Worm (Caenorhabditis elegans) whole organism, L1 larva: Measurements from ENCODE around the gene F40A3.2.

ENCODE experiments used
- C04F5.9 ChIP-seq: sonication (generic microtip); optimal IDR thresholded peaks from 2 replicates; lab custom pipeline; 2016; ENCODE audit warnings: missing genetic modification characterization, missing compliant biosample characterization
- C16A3.4 ChIP-seq: fragments of 150-350 bp; optimal IDR thresholded peaks from 2 replicates; lab custom pipeline; 2014; ENCODE audit warnings: missing biosample characterization, missing genetic modification characterization
- aha-1 ChIP-seq: fragments of 150-350 bp; optimal IDR thresholded peaks from 2 replicates; lab custom pipeline; 2014; ENCODE audit warnings: missing biosample characterization, missing genetic modification characterization
- alr-1 ChIP-seq: fragments of 200-800 bp; sonication (Bioruptor generic); optimal IDR thresholded peaks from 2 replicates; lab custom pipeline; 2018; ENCODE audit warnings: borderline replicate concordance, mild to moderate bottlenecking, missing genetic modification characterization, missing compliant biosample characterization
- ama-1 ChIP-seq: fragments of 150-350 bp; optimal IDR thresholded peaks from 2 replicates; lab custom pipeline; 2014
- blmp-1 ChIP-seq: fragments of 150-350 bp; optimal IDR thresholded peaks from 2 replicates; lab custom pipeline; 2014; ENCODE audit warnings: missing biosample characterization, missing genetic modification characterization
- ceh-63 ChIP-seq: fragments of 200-800 bp; sonication (Bioruptor generic); optimal IDR thresholded peaks from 2 replicates; lab custom pipeline; 2018; ENCODE audit warnings: mild to moderate bottlenecking, missing genetic modification characterization, missing compliant biosample characterization
- ces-1 ChIP-seq: fragments of 150-350 bp; optimal IDR thresholded peaks from 2 replicates; lab custom pipeline; 2014; ENCODE audit warnings: missing biosample characterization, missing genetic modification reagents, missing genetic modification characterization
- dsc-1 ChIP-seq: sonication (generic microtip); optimal IDR thresholded peaks from 2 replicates; lab custom pipeline; 2016; ENCODE audit warnings: mild to moderate bottlenecking, missing genetic modification characterization, missing compliant biosample characterization
- efl-1 ChIP-seq, 4 experiments: fragments of 150-350 bp; optimal IDR thresholded peaks in 3 of 4; peaks in 1 of 4; 1 replicate in 1 of 4; 2 replicates in 3 of 4; lab custom pipeline; 2014; ENCODE audit warnings: missing biosample characterization in 2 of 4, missing genetic modification characterization in 2 of 4, missing genetic modification reagents in 2 of 4
- efl-3 ChIP-seq: fragments of 200-800 bp; sonication (Bioruptor generic); optimal IDR thresholded peaks from 2 replicates; lab custom pipeline; 2018; ENCODE audit warnings: mild to moderate bottlenecking, missing genetic modification characterization, missing compliant biosample characterization
- egl-27 ChIP-seq, 2 experiments: fragments of 150-350 bp in 1 of 2; sonication (generic microtip); optimal IDR thresholded peaks; 3 replicates each; lab custom pipeline; 2017 to 2018; ENCODE audit warnings: missing biosample characterization in 2 of 2, missing genetic modification characterization in 2 of 2, missing genetic modification reagents in 2 of 2
- ets-5 ChIP-seq: fragments of 200-800 bp; sonication (Bioruptor generic); IDR thresholded peaks from 2 replicates; pipeline ENCODE4 v1.3.6; 2022; ENCODE audit warnings: missing genetic modification characterization, missing compliant biosample characterization
- fkh-4 ChIP-seq: sonication (generic microtip); optimal IDR thresholded peaks from 2 replicates; lab custom pipeline; 2016; ENCODE audit warnings: missing compliant biosample characterization, missing genetic modification characterization, borderline replicate concordance
- fkh-8 ChIP-seq: sonication (generic microtip); optimal IDR thresholded peaks from 2 replicates; lab custom pipeline; 2016; ENCODE audit warnings: mild to moderate bottlenecking, missing genetic modification characterization, missing compliant biosample characterization
- hpl-2 ChIP-seq: fragments of 150-350 bp; optimal IDR thresholded peaks from 2 replicates; lab custom pipeline; 2014; ENCODE audit warnings: missing biosample characterization, missing genetic modification reagents, missing genetic modification characterization
- jun-1 ChIP-seq: fragments of 150-350 bp; optimal IDR thresholded peaks from 2 replicates; lab custom pipeline; 2014; ENCODE audit warnings: missing biosample characterization, missing genetic modification reagents, missing genetic modification characterization
- lin-14 ChIP-seq: fragments of 200-800 bp; sonication (Bioruptor generic); optimal IDR thresholded peaks from 2 replicates; lab custom pipeline; 2018; ENCODE audit warnings: mild to moderate bottlenecking, missing genetic modification characterization, moderate library complexity, missing compliant biosample characterization
- lin-35 ChIP-seq, 2 experiments: fragments of 150-350 bp; optimal IDR thresholded peaks; 2 replicates each; lab custom pipeline; 2014; ENCODE audit warnings: missing biosample characterization in 2 of 2, missing genetic modification characterization in 2 of 2, missing genetic modification reagents in 2 of 2
- lin-39 ChIP-seq: fragments of 150-350 bp; optimal IDR thresholded peaks from 2 replicates; lab custom pipeline; 2014; ENCODE audit warnings: missing biosample characterization, missing genetic modification reagents, missing genetic modification characterization
- lir-3 ChIP-seq: sonication (generic microtip); optimal IDR thresholded peaks from 2 replicates; lab custom pipeline; 2016; ENCODE audit warnings: mild to moderate bottlenecking, missing genetic modification characterization, moderate library complexity, missing compliant biosample characterization; ENCODE audit not compliant: poor library complexity
- lsy-2 ChIP-seq, 2 experiments: fragments of 150-350 bp; optimal IDR thresholded peaks; 2 replicates each; lab custom pipeline; 2014; ENCODE audit warnings: missing biosample characterization in 2 of 2, missing genetic modification characterization in 2 of 2
- mdl-1 ChIP-seq, 2 experiments: fragments of 150-350 bp; optimal IDR thresholded peaks; 2 replicates each; lab custom pipeline; 2014 to 2017; ENCODE audit warnings: missing biosample characterization in 2 of 2, missing genetic modification characterization in 2 of 2, inconsistent platforms in 1 of 2
- mef-2 ChIP-seq: fragments of 150-350 bp; optimal IDR thresholded peaks from 2 replicates; lab custom pipeline; 2014; ENCODE audit warnings: missing biosample characterization, missing genetic modification characterization
- mep-1 ChIP-seq: fragments of 150-350 bp; optimal IDR thresholded peaks from 2 replicates; lab custom pipeline; 2014; ENCODE audit warnings: missing biosample characterization, missing genetic modification characterization
- nhr-237 ChIP-seq: fragments of 150-350 bp; optimal IDR thresholded peaks from 2 replicates; lab custom pipeline; 2014; ENCODE audit warnings: missing biosample characterization, missing genetic modification characterization
- nhr-28 ChIP-seq: fragments of 150-350 bp; optimal IDR thresholded peaks from 2 replicates; lab custom pipeline; 2014; ENCODE audit warnings: missing biosample characterization, missing genetic modification characterization
- nhr-76 ChIP-seq: sonication (generic microtip); optimal IDR thresholded peaks from 2 replicates; lab custom pipeline; 2017; ENCODE audit warnings: missing biosample characterization, missing genetic modification characterization
- nhr-77 ChIP-seq: fragments of 150-350 bp; optimal IDR thresholded peaks from 2 replicates; lab custom pipeline; 2014; ENCODE audit warnings: missing biosample characterization, missing genetic modification characterization
- nhr-84 ChIP-seq: sonication (generic microtip); optimal IDR thresholded peaks from 2 replicates; lab custom pipeline; 2017; ENCODE audit warnings: missing biosample characterization, missing genetic modification characterization
- nhr-85 ChIP-seq: sonication (generic microtip); peaks from one replicate; lab custom pipeline; 2016; ENCODE audit warnings: missing genetic modification characterization, inconsistent platforms, missing compliant biosample characterization
- nhr-90 ChIP-seq: sonication (generic microtip); optimal IDR thresholded peaks from 2 replicates; lab custom pipeline; 2016; ENCODE audit warnings: mild to moderate bottlenecking, missing genetic modification characterization, missing compliant biosample characterization; ENCODE audit not compliant: poor library complexity
- pax-3 ChIP-seq: fragments of 200-800 bp; sonication (Bioruptor generic); optimal IDR thresholded peaks from 2 replicates; lab custom pipeline; 2018; ENCODE audit warnings: mild to moderate bottlenecking, missing genetic modification characterization, moderate library complexity, missing compliant biosample characterization
- rnt-1 ChIP-seq: sonication (generic microtip); optimal IDR thresholded peaks from 2 replicates; lab custom pipeline; 2016; ENCODE audit warnings: mild to moderate bottlenecking, missing genetic modification characterization, moderate library complexity, missing compliant biosample characterization
- snu-23 ChIP-seq: sonication (generic microtip); optimal IDR thresholded peaks from 2 replicates; lab custom pipeline; 2016; ENCODE audit warnings: missing genetic modification characterization, missing compliant biosample characterization
- sox-4 ChIP-seq: sonication (generic microtip); optimal IDR thresholded peaks from 2 replicates; lab custom pipeline; 2016; ENCODE audit warnings: missing genetic modification characterization, missing compliant biosample characterization
- sptf-1 ChIP-seq: fragments of 150-350 bp; optimal IDR thresholded peaks from 2 replicates; lab custom pipeline; 2014; ENCODE audit warnings: missing biosample characterization, missing genetic modification characterization
- swsn-7 ChIP-seq: sonication (generic microtip); optimal IDR thresholded peaks from 2 replicates; lab custom pipeline; 2016; ENCODE audit warnings: missing genetic modification characterization, missing compliant biosample characterization
- unc-86 ChIP-seq: sonication (generic microtip); optimal IDR thresholded peaks from 2 replicates; lab custom pipeline; 2016; ENCODE audit warnings: missing genetic modification characterization, missing compliant biosample characterization
- unc-98 ChIP-seq: fragments of 200-800 bp; sonication (Bioruptor generic); IDR thresholded peaks from 2 replicates; pipeline ENCODE4 v1.3.6; 2022; ENCODE audit warnings: missing genetic modification characterization, missing compliant biosample characterization
- xbp-1 ChIP-seq: sonication (generic microtip); optimal IDR thresholded peaks from 2 replicates; lab custom pipeline; 2016; ENCODE audit warnings: missing genetic modification characterization, missing compliant biosample characterization

F40A3.2 gene

ce11 chrV:7854603-7855002 is 24.1 kb upstream of the F40A3.2 start, which contains the start of the genes C37C3.9 and C37C3.18 (continued):
- TF ChIP-seq pax-3 (tag; lab: Kevin White, UChicago), result peak; percentile 45
- peak; percentile 77 for TF ChIP-seq unc-86 (tag; lab: Kevin White, UChicago)
- peak; percentile 81 for TF ChIP-seq swsn-7 (tag; lab: Kevin White, UChicago)
- TF ChIP-seq dsc-1 (tag; lab: Kevin White, UChicago), result peak; percentile 52
- TF ChIP-seq ets-5 (GFP tag; lab: Robert Waterston, UW), result no peak
- TF ChIP-seq blmp-1 (tag; lab: Kevin White, UChicago), result peak; percentile 77
- TF ChIP-seq unc-98 (GFP tag; lab: Robert Waterston, UW), result no peak
- no peak for TF ChIP-seq mef-2
- TF ChIP-seq hpl-2, result peak; percentile 84
- TF ChIP-seq nhr-90 (tag; lab: Kevin White, UChicago), result peak; percentile 48
- no peak for TF ChIP-seq nhr-84
- TF ChIP-seq ama-1 (lab: Kevin White, UChicago), result no peak
- peak; percentile 87 for TF ChIP-seq fkh-8 (tag; lab: Kevin White, UChicago)
- peak; percentile 82 for TF ChIP-seq C16A3.4 (tag; lab: Kevin White, UChicago)
- peak; percentile 85 for TF ChIP-seq xbp-1 (tag; lab: Kevin White, UChicago)
- peak; percentile 78 for TF ChIP-seq mep-1 (tag; lab: Kevin White, UChicago)
- no peak for TF ChIP-seq aha-1
- peak; percentile 5 to 15 for TF ChIP-seq egl-27 (tag; optimal IDR thresholded peaks at IDR 0.05; lab: Kevin White, UChicago)
- no peak for TF ChIP-seq C04F5.9 (tag; lab: Kevin White, UChicago)
- peak; percentile 61 for TF ChIP-seq nhr-237
- no peak for TF ChIP-seq efl-3 (GFP tag; lab: Kevin White, UChicago)
- peak; percentile 89 for TF ChIP-seq snu-23 (GFP tag; lab: Kevin White, UChicago)
- TF ChIP-seq lin-39 (tag; lab: Kevin White, UChicago), result no peak
- peak; percentile 3 for TF ChIP-seq sox-4 (tag; lab: Kevin White, UChicago)
- no peak for TF ChIP-seq fkh-4
- peak; percentile 81 for TF ChIP-seq rnt-1
- TF ChIP-seq ces-1 (GFP tag; lab: Kevin White, UChicago), result no peak
- no peak for TF ChIP-seq lir-3 (tag; lab: Kevin White, UChicago)
- TF ChIP-seq nhr-77 (tag; lab: Kevin White, UChicago), result peak; percentile 85
- TF ChIP-seq jun-1 (tag; lab: Kevin White, UChicago), result peak; percentile 83
- TF ChIP-seq ceh-63 (GFP tag; lab: Kevin White, UChicago), result no peak
- no peak for TF ChIP-seq nhr-76 (tag; lab: Kevin White, UChicago)

- peak; percentile 39 for TF ChIP-seq nhr-85 (tag; lab: Kevin White, UChicago)
- no peak for TF ChIP-seq sptf-1 (tag; lab: Kevin White, UChicago)
- peak in 1 of 2 experiments; percentile 38 for TF ChIP-seq lin-35 (GFP tag; optimal IDR thresholded peaks at IDR 0.05; lab: Kevin White, UChicago)
- no peak for TF ChIP-seq aha-1
- no peak for TF ChIP-seq ets-5 (GFP tag; lab: Robert Waterston, UW)
Measured at ce11 chrV:7855382-7855994, 23.2 kb upstream of the F40A3.2 start, which contains the start of gene C37C3.2. TSS of gene C37C3.2 (plus strand) at chrV:7855944.

ce11 chrV:7856641-7857040 is 22.1 kb upstream of the F40A3.2 start:
- TF ChIP-seq efl-1 (optimal IDR thresholded peaks at IDR 0.05; lab: Kevin White, UChicago) (no peak), efl-1 (GFP tag; optimal IDR thresholded peaks at IDR 0.05 in 1 of 2; lab: Kevin White, UChicago) (peak in 1 of 2 experiments; percentile 63), nhr-28 (no peak)

ce11 chrV:7857931-7858330 is 20.8 kb upstream of the F40A3.2 start, which contains the start of gene C37C3.1:
TSS of gene C37C3.1 (plus strand) at chrV:7857963.
- no peak for TF ChIP-seq mdl-1 (tag; optimal IDR thresholded peaks at IDR 0.05; lab: Kevin White, UChicago)
- TF ChIP-seq pax-3 (tag; lab: Kevin White, UChicago), result no peak
- TF ChIP-seq alr-1 (tag; lab: Kevin White, UChicago), result no peak
- TF ChIP-seq efl-1 (optimal IDR thresholded peaks at IDR 0.05; lab: Kevin White, UChicago), result peak in 1 of 2 experiments; percentile 13
- no peak for TF ChIP-seq efl-1 (GFP tag; optimal IDR thresholded peaks at IDR 0.05 in 1 of 2; lab: Kevin White, UChicago)
- TF ChIP-seq lin-14, result no peak
- no peak for TF ChIP-seq nhr-90 (tag; lab: Kevin White, UChicago)
- peak in 1 of 2 experiments; percentile 26 for TF ChIP-seq lsy-2 (tag; optimal IDR thresholded peaks at IDR 0.05; lab: Kevin White, UChicago)
- TF ChIP-seq snu-23 (GFP tag; lab: Kevin White, UChicago), result no peak
- no peak for TF ChIP-seq nhr-28
- TF ChIP-seq ama-1 (lab: Kevin White, UChicago), result peak; percentile 47
- TF ChIP-seq nhr-85 (tag; lab: Kevin White, UChicago), result no peak
